Worm (Caenorhabditis elegans) whole organism, mixed stage, embryonic: ENCODE measurements around the gene aakb-1.

Experiments used
- ceh-43 ChIP-seq: fragments of 200-800 bp; sonication (Bioruptor generic); optimal IDR thresholded peaks from 2 replicates; lab custom pipeline; 2018; ENCODE audit warnings: mild to moderate bottlenecking, missing genetic modification characterization, moderate library complexity, missing compliant biosample characterization
- mab-5 ChIP-seq: fragments of 150-350 bp; optimal IDR thresholded peaks from 2 replicates; lab custom pipeline; 2014; ENCODE audit warnings: missing biosample characterization, missing genetic modification characterization
- unc-62 ChIP-seq: fragments of 150-350 bp; optimal IDR thresholded peaks from 2 replicates; lab custom pipeline; 2014; ENCODE audit warnings: missing biosample characterization, missing genetic modification reagents, missing genetic modification characterization

- TF ChIP-seq ceh-43 (GFP tag; lab: Kevin White, UChicago) = no peak
- TF ChIP-seq mab-5 (tag; lab: Kevin White, UChicago) = no peak
- no peak for TF ChIP-seq unc-62
These were observed 26.5 kb downstream of the aakb-1 start for ce11 chrX:13782074-13782462.
